Fruit fly (Drosophila melanogaster): ENCODE measurements around the gene CG43401.

DNA sequence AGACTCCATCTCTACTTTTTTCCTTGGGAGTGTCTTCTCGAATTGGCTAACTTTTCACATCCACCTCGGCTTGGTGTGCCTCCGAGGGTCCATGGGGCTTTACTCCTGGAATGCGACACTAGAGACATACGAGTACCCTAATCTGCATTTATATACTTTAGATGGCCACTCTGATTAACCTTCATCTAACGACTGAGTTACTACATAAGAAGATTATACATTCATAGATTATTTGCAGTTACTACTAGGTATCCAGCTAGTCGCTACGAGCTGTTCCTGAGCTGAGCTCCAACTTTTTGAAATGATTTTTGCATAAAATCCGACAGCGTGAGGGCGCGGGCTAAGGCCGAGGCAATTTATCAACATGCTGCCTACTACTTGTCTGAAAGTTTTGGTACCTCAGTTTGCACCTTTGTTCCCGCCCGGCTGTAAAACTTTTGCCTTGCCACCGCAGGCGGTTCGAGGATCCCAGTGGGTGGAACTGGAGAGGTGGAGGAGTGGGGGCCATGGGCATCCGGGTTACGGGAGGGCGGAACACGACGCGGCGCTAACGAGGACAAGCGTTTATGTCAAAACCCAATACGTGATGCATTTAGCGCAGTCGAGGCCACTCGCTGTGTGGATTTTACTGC is 48.7 kb downstream of the CG43401 start:
- no peak for TF ChIP-seq CG8478 (optimal IDR thresholded peaks at IDR 0.05)
- TF ChIP-seq CTCF (optimal IDR thresholded peaks at IDR 0.05), result no peak

All from S2 (cell line).